Fruit fly (Drosophila melanogaster): Measurements from ENCODE around the gene CG5478.

The CG5478 gene

DNA sequence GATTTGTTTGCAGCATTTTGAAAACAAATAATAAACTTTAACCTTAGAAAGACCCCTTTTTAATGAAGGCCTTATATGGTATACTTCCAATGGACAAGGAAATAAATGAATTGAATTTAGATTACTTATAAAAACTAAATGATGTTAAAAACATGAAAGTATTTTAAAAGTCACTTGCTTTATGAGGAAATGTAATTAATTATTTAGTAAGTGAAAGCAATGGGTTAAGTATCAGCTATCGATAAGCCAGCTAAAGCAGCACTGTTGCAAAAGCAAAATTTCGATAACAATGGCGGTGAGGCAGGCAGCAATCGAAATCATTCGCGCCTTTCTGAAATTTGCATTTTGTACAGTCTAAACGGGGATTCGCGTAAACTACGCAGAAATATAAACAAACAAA, 31.6 kb upstream of the CG5478 start, which contains the start of the genes CG32856 and Rbf2 (continued):
- TF ChIP-seq Mes4 (GFP tag; optimal IDR thresholded peaks at IDR 0.05): peak; percentile 68
- no peak for TF ChIP-seq Dip2 (GFP tag; IDR thresholded peaks at IDR 0.05)
- TF ChIP-seq Dll (GFP tag; IDR thresholded peaks at IDR 0.05; ENCODE audit: partially characterized antibody): peak; percentile 78
- peak; percentile 8 for TF ChIP-seq NC2β (GFP tag; optimal IDR thresholded peaks at IDR 0.05)
- no peak for TF ChIP-seq CG6272 (GFP tag; IDR thresholded peaks at IDR 0.05)
- TF ChIP-seq CG14860 (GFP tag; IDR thresholded peaks at IDR 0.05; ENCODE audit: partially characterized antibody): peak; percentile 84
- TF ChIP-seq gsb-n (tag; optimal IDR thresholded peaks at IDR 0.05): peak; percentile 78
- no peak for TF ChIP-seq crol (GFP tag; IDR thresholded peaks at IDR 0.05)
- peak; percentile 39 for TF ChIP-seq kay (GFP tag; optimal IDR thresholded peaks at IDR 0.05)
- peak; percentile 97 for TF ChIP-seq phol (tag; optimal IDR thresholded peaks at IDR 0.05)
- no peak for TF ChIP-seq HmgD (GFP tag; optimal IDR thresholded peaks at IDR 0.05)
- no peak; the same call in 2 of the 3 replicates for TF ChIP-seq otp (GFP tag; IDR thresholded peaks at IDR 0.05)
- no peak for TF ChIP-seq Gsc (GFP tag; IDR thresholded peaks at IDR 0.05)
- no peak for TF ChIP-seq tap (tag; optimal IDR thresholded peaks at IDR 0.05)
- TF ChIP-seq CG12391 (tag; optimal IDR thresholded peaks at IDR 0.05): peak; percentile 92
- TF ChIP-seq esg (GFP tag; conservative IDR thresholded peaks at IDR 0.05): peak; percentile 87
- no peak for TF ChIP-seq CG7271 (tag; optimal IDR thresholded peaks at IDR 0.05)
- peak; percentile 95 for TF ChIP-seq Med (GFP tag)
- peak; percentile 67 for TF ChIP-seq Meics (GFP tag; optimal IDR thresholded peaks at IDR 0.05)
- TF ChIP-seq bcd (GFP tag; optimal IDR thresholded peaks at IDR 0.05): no peak
- TF ChIP-seq NFAT (GFP tag; IDR thresholded peaks at IDR 0.05): peak; percentile 68; the same call in 1 of the 2 replicates

DNA sequence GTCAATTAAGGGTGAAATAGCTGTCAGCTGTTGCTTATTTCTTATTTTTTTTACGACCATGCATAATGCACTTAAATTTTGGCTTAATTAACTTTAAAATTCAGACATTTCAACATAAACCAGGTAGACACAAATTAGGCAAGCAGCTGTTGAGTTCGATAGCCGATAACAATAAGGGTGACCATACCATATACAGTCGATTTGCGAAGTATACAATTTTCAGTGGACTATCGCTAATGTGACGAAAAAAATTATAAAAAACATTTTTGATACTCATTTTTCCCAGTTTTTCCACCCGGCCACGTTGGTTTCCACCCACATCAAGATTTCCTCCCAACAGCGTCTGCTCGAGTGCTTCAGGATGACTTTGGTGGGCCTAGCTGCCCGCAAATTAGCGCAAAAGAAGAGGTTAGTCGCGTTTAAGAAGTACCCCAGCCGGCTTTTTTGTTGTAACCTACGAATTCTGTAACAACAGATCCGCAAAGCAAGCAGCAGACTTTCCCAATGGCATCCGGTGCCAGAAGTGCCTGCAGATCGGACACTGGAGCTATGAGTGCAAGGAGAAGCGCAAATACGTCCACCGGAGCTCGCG, 30.3 kb upstream of the CG5478 start, which contains the start of the genes CG4287 and CG5516:
Gene CG4287 (minus strand): TSS at position 178 of the 592 bp plus-strand sequence.
Gene CG5516 (plus strand): TSS at position 195 of the 592 bp plus-strand sequence.
- TF ChIP-seq CG12299 (tag; optimal IDR thresholded peaks at IDR 0.05) (no peak), CG32772 (GFP tag; IDR thresholded peaks at IDR 0.05) (no peak), Bdp1 (GFP tag; optimal IDR thresholded peaks at IDR 0.05) (no peak), az2 (GFP tag; optimal IDR thresholded peaks at IDR 0.05) (no peak), pfk (GFP tag; optimal IDR thresholded peaks at IDR 0.05) (no peak), CoRest (tag; optimal IDR thresholded peaks at IDR 0.05) (no peak), hbn (GFP tag; IDR thresholded peaks at IDR 0.05; ENCODE audit: partially characterized antibody) (peak; percentile 47; the same call in 1 of the 2 replicates), Hsf (GFP tag; optimal IDR thresholded peaks at IDR 0.05) (peak; percentile 7), CG4328 (GFP tag; optimal IDR thresholded peaks at IDR 0.05) (no peak), jigr1 (GFP tag; IDR thresholded peaks at IDR 0.05) (no peak), cad (GFP tag; optimal IDR thresholded peaks at IDR 0.05) (no peak), CG14965 (GFP tag; optimal IDR thresholded peaks at IDR 0.05; ENCODE audit: borderline replicate concordance) (no peak), Mes4 (GFP tag; optimal IDR thresholded peaks at IDR 0.05) (no peak), ac (GFP tag; optimal IDR thresholded peaks at IDR 0.05) (no peak), CG8478 (optimal IDR thresholded peaks at IDR 0.05) (no peak), Med (GFP tag) (no peak), HLH54F (GFP tag; optimal IDR thresholded peaks at IDR 0.05) (peak; percentile 30), Poxn (GFP tag; IDR thresholded peaks at IDR 0.05) (no peak), D (optimal IDR thresholded peaks at IDR 0.05) (no peak), D (GFP tag; optimal IDR thresholded peaks at IDR 0.05) (no peak), pzg (GFP tag; optimal IDR thresholded peaks at IDR 0.05) (peak; percentile 48), dm (GFP tag; optimal IDR thresholded peaks at IDR 0.05) (no peak), CG1603 (tag; optimal IDR thresholded peaks at IDR 0.05) (peak; percentile 54), tna (GFP tag; IDR thresholded peaks at IDR 0.05; ENCODE audit: partially characterized antibody) (no peak), NC2α (GFP tag; optimal IDR thresholded peaks at IDR 0.05) (no peak), CG30020 (tag; optimal IDR thresholded peaks at IDR 0.05) (peak; percentile 23), chif (GFP tag; optimal IDR thresholded peaks at IDR 0.05) (no peak), CG10543 (GFP tag; optimal IDR thresholded peaks at IDR 0.05) (no peak), sisA (GFP tag; IDR thresholded peaks at IDR 0.05) (no peak), Xrp1 (GFP tag; IDR thresholded peaks at IDR 0.05) (0 out of 2 replicates have a peak, but pooled peaks have one; percentile 19), CG9727 (GFP tag; optimal IDR thresholded peaks at IDR 0.05) (no peak), CG33557 (GFP tag; optimal IDR thresholded peaks at IDR 0.05) (no peak)

All from whole organism, embryonic.